Fruit fly (Drosophila melanogaster): ENCODE data around the gene smp-30.
A peak's percentile ranks its signal among the peaks of the same experiment; 100 is the strongest.

Gene smp-30

DNA sequence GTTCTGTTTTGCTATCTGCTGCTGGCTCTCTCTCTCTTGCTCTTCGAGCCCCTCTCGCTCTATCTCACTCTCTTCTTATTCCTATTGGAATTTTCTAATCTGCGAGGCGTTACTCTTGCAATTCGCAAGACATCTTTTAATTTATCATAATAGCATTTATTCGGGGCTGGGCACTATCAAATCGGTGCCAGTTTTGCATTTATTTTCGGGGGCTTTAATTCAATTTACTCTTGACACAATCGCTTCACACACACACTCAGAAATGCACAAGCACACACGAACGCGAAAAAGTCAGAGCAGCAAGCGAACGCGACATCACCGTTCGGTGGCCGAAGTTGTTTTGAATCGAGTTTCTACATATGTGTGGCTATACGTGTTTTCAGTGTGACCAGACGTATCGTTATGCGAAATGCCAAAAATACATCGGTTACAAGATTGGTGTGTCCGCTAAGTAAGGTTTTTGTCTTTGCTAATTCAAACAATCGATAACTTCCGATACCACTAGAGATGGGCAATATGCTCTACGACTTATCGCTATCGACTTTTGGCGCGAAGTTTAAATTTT lies 54.0 kb downstream of the smp-30 start, which contains the start of gene Meltrin (continued):
- TF ChIP-seq Dp (GFP tag; optimal IDR thresholded peaks at IDR 0.05) (peak; percentile 100), ewg (GFP tag; optimal IDR thresholded peaks at IDR 0.05) (peak; percentile 42), CG3281 (GFP tag; optimal IDR thresholded peaks at IDR 0.05) (peak; percentile 51), nom (GFP tag; optimal IDR thresholded peaks at IDR 0.05) (peak; percentile 75), dpn (GFP tag; optimal IDR thresholded peaks at IDR 0.05) (peak; percentile 0 to 65), CG16813 (GFP tag; IDR thresholded peaks at IDR 0.05; ENCODE audit: partially characterized antibody) (no peak), CG2120 (GFP tag; optimal IDR thresholded peaks at IDR 0.05) (peak; percentile 38), CG12299 (tag; optimal IDR thresholded peaks at IDR 0.05) (peak; percentile 41)

All from whole organism, embryonic.